Worm (Caenorhabditis elegans) whole organism, late embryonic: ENCODE results near the gene acd-4.

Experiments used
- K02D7.2 ChIP-seq: sonication (generic microtip); optimal IDR thresholded peaks from 2 replicates; lab custom pipeline; 2017; ENCODE audit warnings: mild to moderate bottlenecking, missing genetic modification characterization, missing compliant biosample characterization
- ceh-18 ChIP-seq: sonication (generic microtip); optimal IDR thresholded peaks from 2 replicates; lab custom pipeline; 2016; ENCODE audit warnings: missing genetic modification characterization, missing compliant biosample characterization
- ceh-48 ChIP-seq: sonication (generic microtip); optimal IDR thresholded peaks from 2 replicates; lab custom pipeline; 2016; ENCODE audit warnings: missing genetic modification characterization, inconsistent platforms, missing compliant biosample characterization
- elt-2 ChIP-seq: sonication (generic microtip); optimal IDR thresholded peaks from 2 replicates; lab custom pipeline; 2016; ENCODE audit warnings: missing genetic modification reagents, missing genetic modification characterization, missing compliant biosample characterization
- fax-1 ChIP-seq: sonication (generic microtip); optimal IDR thresholded peaks from 2 replicates; lab custom pipeline; 2016; ENCODE audit warnings: missing genotype, missing genetic modification characterization, missing compliant biosample characterization
- fkh-10 ChIP-seq: fragments of 150-350 bp; optimal IDR thresholded peaks from 2 replicates; lab custom pipeline; 2014; ENCODE audit warnings: missing biosample characterization, missing genetic modification reagents, missing genetic modification characterization
- hlh-15 ChIP-seq: sonication (generic microtip); optimal IDR thresholded peaks from 2 replicates; lab custom pipeline; 2016; ENCODE audit warnings: missing genetic modification characterization, missing compliant biosample characterization
- nhr-11 ChIP-seq: fragments of 150-350 bp; optimal IDR thresholded peaks from 2 replicates; lab custom pipeline; 2014; ENCODE audit warnings: missing biosample characterization, missing genetic modification characterization
- pag-3 ChIP-seq: sonication (generic microtip); optimal IDR thresholded peaks from 2 replicates; lab custom pipeline; 2016; ENCODE audit warnings: missing compliant biosample characterization, missing genetic modification characterization, borderline replicate concordance
- unc-42 ChIP-seq: sonication (generic microtip); optimal IDR thresholded peaks from 2 replicates; lab custom pipeline; 2016; ENCODE audit warnings: missing genotype, missing genetic modification characterization, missing compliant biosample characterization

DNA sequence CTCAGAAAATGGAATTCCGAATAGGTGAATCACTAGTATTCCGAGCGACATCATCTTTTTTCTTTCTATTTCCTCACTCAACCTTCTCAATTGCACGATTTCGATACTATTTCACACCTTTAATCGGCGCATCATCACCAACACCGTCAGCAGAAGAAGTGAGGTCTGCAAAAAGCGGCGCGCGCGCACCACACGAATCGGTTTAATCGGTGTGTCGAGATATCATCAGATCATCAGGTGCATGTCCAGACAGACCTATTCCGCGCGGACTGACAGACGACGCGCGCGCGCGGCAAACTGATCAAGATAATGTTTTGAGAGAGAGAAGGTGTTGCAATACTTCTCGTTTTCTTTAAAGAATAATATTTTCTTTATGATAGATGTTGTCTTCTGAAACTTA, 22.5 kb downstream of the acd-4 start:
- TF ChIP-seq ceh-18 (tag; lab: Kevin White, UChicago) (no peak), pag-3 (no peak), nhr-11 (tag; lab: Kevin White, UChicago) (no peak), ceh-48 (tag; lab: Kevin White, UChicago) (no peak), unc-42 (tag; lab: Kevin White, UChicago) (no peak), hlh-15 (tag; lab: Kevin White, UChicago) (no peak), fkh-10 (no peak), elt-2 (tag; lab: Kevin White, UChicago) (no peak), fax-1 (tag; lab: Kevin White, UChicago) (no peak), K02D7.2 (tag; lab: Kevin White, UChicago) (no peak)
